Fruit fly (Drosophila melanogaster): Measurements from ENCODE around the gene CG43739.

Gene CG43739

DNA sequence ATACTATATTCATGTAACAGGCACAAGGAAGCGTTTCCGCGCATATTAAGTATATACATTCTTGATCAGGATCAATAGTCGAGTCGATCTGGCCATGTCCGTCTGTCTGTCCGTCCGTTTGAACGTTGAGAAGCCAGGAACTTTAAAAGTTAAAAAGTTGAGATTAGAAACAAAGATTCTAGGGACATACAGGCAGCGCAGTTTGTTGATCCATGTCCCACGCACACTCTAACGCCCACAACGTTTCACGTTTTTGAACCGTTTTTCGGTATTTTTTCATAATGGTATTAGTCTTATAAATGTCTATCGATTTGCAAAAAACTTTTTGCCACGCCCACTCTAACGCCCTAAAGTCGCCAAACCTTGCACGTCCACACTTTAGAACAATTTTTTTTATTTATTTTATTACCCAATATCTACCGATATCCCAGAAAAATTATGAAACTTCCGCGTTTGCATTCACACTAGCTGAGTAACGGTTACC lies 4.4 kb upstream of the CG43739 start:
- no peak for TF ChIP-seq CG34367 (tag; optimal IDR thresholded peaks at IDR 0.05)
- TF ChIP-seq Ets98B (GFP tag; IDR thresholded peaks at IDR 0.05): no peak
- TF ChIP-seq Pif1A (GFP tag; optimal IDR thresholded peaks at IDR 0.05): no peak
- TF ChIP-seq CG9948 (tag; optimal IDR thresholded peaks at IDR 0.05): no peak
- no peak for TF ChIP-seq CG14655 (GFP tag; optimal IDR thresholded peaks at IDR 0.05)
- no peak for TF ChIP-seq CG8159 (tag; optimal IDR thresholded peaks at IDR 0.05)
- no peak for TF ChIP-seq gl (tag; optimal IDR thresholded peaks at IDR 0.05)
- TF ChIP-seq fd96Ca (GFP tag; IDR thresholded peaks at IDR 0.05): no peak
- no peak for TF ChIP-seq Pif1B (GFP tag; optimal IDR thresholded peaks at IDR 0.05)
- no peak for TF ChIP-seq CG15710 (tag; optimal IDR thresholded peaks at IDR 0.05)
- TF ChIP-seq CG12605 (GFP tag; IDR thresholded peaks at IDR 0.05): no peak
- TF ChIP-seq CG4496 (GFP tag; IDR thresholded peaks at IDR 0.05): no peak
- no peak for TF ChIP-seq rn (GFP tag; IDR thresholded peaks at IDR 0.05)
- TF ChIP-seq CG8301 (tag; optimal IDR thresholded peaks at IDR 0.05): no peak
- no peak for TF ChIP-seq CG32121 (GFP tag; IDR thresholded peaks at IDR 0.05)
- TF ChIP-seq CG10348 (GFP tag; IDR thresholded peaks at IDR 0.05): no peak
- TF ChIP-seq EcR (GFP tag; optimal IDR thresholded peaks at IDR 0.05): no peak

DNA sequence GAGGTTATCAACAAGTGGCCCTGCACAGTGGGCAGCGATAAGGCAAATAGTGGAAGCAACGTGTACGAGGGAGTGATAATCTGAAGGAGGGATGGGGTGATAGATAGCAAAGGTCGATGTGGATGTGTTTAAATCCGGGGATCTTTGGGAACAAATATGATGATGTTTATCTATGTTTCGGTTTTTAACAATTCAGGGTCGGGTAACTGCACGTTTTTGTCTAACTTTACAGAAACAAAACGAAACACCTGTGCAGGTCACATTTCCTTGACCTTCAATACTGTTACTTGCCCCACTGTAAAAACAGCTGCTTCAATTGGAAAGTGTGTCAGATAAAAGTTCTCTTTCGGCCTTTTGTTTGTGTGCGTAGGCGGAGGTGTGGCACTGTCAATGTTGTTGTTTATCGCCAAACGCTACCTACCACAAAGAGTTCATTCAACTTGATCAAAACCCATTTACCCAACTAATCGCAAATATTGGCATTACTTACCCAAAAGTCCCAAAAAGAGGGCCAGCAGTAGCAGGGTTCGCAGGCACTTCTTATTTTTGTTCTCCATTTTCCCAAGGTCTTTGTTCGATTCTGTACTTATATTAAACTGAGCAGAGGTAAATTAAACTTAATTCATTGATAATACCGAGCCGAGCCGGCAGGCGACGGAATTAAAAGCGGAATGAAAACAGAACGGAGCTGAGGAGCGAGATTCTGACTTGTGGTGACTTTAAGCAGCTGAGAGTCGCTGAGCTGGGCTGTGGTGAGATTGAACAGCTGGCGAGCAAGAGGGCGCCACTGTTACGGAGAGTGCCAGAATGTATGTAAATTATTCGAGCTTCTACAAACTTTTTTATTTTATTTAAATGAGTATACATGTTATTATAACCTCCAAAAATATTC lies 3.7 kb upstream of the CG43739 start, which contains the start of gene Mtp:
Gene Mtp (minus strand): TSS at position 681 of the 892 bp plus-strand sequence.
- TF ChIP-seq CG32121 (GFP tag; IDR thresholded peaks at IDR 0.05) (peak; percentile 84), EcR (GFP tag; optimal IDR thresholded peaks at IDR 0.05) (peak; percentile 89), CG14655 (GFP tag; optimal IDR thresholded peaks at IDR 0.05) (no peak), CG17806 (tag; optimal IDR thresholded peaks at IDR 0.05) (peak; percentile 72), gl (tag; optimal IDR thresholded peaks at IDR 0.05) (peak; percentile 57), CG10348 (GFP tag; IDR thresholded peaks at IDR 0.05) (no peak), CG13204 (GFP tag; optimal IDR thresholded peaks at IDR 0.05) (no peak), CG8301 (tag; optimal IDR thresholded peaks at IDR 0.05) (peak; percentile 81), D1 (tag; optimal IDR thresholded peaks at IDR 0.05) (no peak), CG9948 (tag; optimal IDR thresholded peaks at IDR 0.05) (peak; percentile 74), Ets98B (GFP tag; IDR thresholded peaks at IDR 0.05) (peak; percentile 74), CG8159 (tag; optimal IDR thresholded peaks at IDR 0.05) (peak; percentile 72), CG4496 (GFP tag; IDR thresholded peaks at IDR 0.05) (peak; percentile 71), rn (GFP tag; IDR thresholded peaks at IDR 0.05) (0 out of 2 replicates have a peak, but pooled peaks have one; percentile 34), Snoo (tag; optimal IDR thresholded peaks at IDR 0.05) (peak; percentile 76), CG34367 (tag; optimal IDR thresholded peaks at IDR 0.05) (peak; percentile 66), Pif1B (GFP tag; optimal IDR thresholded peaks at IDR 0.05) (peak; percentile 81), Pif1A (GFP tag; optimal IDR thresholded peaks at IDR 0.05) (peak; percentile 82), CG12605 (GFP tag; IDR thresholded peaks at IDR 0.05) (peak; percentile 76), CG15710 (tag; optimal IDR thresholded peaks at IDR 0.05) (peak; percentile 73), fd96Ca (GFP tag; IDR thresholded peaks at IDR 0.05) (peak; percentile 83)

DNA sequence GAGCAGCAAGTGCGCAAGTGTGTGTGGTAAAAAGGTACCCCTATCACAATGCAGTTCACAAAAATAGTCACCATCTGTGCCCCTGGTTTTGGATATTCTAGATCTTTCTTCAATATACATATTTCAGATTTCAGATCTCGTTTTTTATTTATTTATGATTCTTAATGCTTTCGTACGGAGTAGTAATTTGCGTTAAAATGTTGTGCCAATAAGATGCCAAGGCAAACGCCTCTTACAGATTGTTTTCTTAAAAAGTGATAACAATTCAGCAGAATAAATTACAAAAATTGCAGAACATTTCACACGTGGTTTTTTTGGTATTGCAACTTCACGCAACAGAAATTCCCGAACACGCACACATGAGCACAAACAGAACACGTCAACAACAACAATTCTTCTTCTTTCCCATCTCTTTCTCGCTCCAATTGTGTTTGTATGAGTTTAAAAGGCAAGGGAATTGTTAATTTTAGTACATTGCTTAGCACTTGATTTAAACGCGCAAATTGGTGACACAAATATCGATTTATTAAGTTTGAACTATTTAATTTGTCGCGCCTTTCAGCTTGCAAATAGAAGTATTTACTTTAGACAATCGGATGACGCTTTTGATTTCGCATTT lies 566 bp downstream of the CG43739 start:
- TF ChIP-seq Snoo (tag; optimal IDR thresholded peaks at IDR 0.05) (peak; percentile 71), CG13204 (GFP tag; optimal IDR thresholded peaks at IDR 0.05) (no peak), CG10348 (GFP tag; IDR thresholded peaks at IDR 0.05) (0 out of 2 replicates have a peak, but pooled peaks have one; percentile 32), CG12605 (GFP tag; IDR thresholded peaks at IDR 0.05) (peak; percentile 87), CG34367 (tag; optimal IDR thresholded peaks at IDR 0.05) (peak; percentile 36), CG9948 (tag; optimal IDR thresholded peaks at IDR 0.05) (peak; percentile 46), CG8301 (tag; optimal IDR thresholded peaks at IDR 0.05) (peak; percentile 69), Pif1A (GFP tag; optimal IDR thresholded peaks at IDR 0.05) (peak; percentile 15), D1 (tag; optimal IDR thresholded peaks at IDR 0.05) (no peak), EcR (GFP tag; optimal IDR thresholded peaks at IDR 0.05) (no peak), CG4496 (GFP tag; IDR thresholded peaks at IDR 0.05) (peak; percentile 71), fd96Ca (GFP tag; IDR thresholded peaks at IDR 0.05) (no peak), rn (GFP tag; IDR thresholded peaks at IDR 0.05) (no peak), CG14655 (GFP tag; optimal IDR thresholded peaks at IDR 0.05) (peak; percentile 29), CG32121 (GFP tag; IDR thresholded peaks at IDR 0.05) (peak; percentile 34; the same call in 1 of the 2 replicates), gl (tag; optimal IDR thresholded peaks at IDR 0.05) (no peak), CG15710 (tag; optimal IDR thresholded peaks at IDR 0.05) (peak; percentile 65), CG8159 (tag; optimal IDR thresholded peaks at IDR 0.05) (no peak), Ets98B (GFP tag; IDR thresholded peaks at IDR 0.05) (peak; percentile 74), CG17806 (tag; optimal IDR thresholded peaks at IDR 0.05) (peak; percentile 25), Pif1B (GFP tag; optimal IDR thresholded peaks at IDR 0.05) (peak; percentile 77)

DNA sequence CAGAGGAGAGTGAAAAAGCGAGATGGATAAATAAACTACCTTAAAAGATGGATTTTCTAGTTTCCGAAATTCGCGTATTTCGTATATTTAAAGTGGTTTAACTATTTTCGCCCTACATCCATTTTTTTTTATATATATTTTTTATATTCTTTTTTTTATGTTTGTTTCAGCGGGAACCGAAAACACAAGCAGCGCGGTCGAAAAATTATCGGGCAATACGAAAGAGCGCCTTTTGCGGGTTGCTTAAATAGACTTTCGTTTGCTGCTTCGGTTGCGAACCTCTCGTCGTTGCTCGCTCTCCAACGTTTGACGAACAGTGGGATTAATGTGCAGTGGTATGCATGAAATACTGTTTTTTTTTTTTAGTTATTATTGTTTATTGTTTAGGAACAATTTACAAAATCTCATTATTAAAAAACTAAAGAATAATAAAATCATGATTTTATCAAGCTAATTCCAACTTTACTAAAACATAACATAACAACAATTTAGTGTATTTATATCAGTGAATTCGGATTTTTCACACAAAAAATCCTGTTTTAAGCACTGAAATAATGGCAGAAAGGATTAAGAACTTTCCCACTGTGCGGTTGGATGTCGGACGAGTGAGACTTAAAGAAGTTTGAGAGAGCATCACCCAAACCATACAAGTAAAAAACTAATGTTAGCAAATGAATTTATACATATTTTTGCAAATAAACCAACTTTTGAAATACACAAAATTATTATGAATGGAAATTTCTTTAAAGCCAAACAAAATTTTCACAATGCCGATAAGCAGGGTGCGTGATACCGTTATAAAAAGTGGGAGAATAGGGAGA lies 1.3 kb downstream of the CG43739 start:
- TF ChIP-seq fd96Ca (GFP tag; IDR thresholded peaks at IDR 0.05) (peak; percentile 13; the same call in 2 of the 3 replicates), D1 (tag; optimal IDR thresholded peaks at IDR 0.05) (peak; percentile 80), rn (GFP tag; IDR thresholded peaks at IDR 0.05) (no peak; the same call in 1 of the 2 replicates), CG34367 (tag; optimal IDR thresholded peaks at IDR 0.05) (peak; percentile 54), EcR (GFP tag; optimal IDR thresholded peaks at IDR 0.05) (no peak), CG4496 (GFP tag; IDR thresholded peaks at IDR 0.05) (peak; percentile 28; the same call in 2 of the 3 replicates), CG32121 (GFP tag; IDR thresholded peaks at IDR 0.05) (peak; percentile 65; the same call in 1 of the 2 replicates), gl (tag; optimal IDR thresholded peaks at IDR 0.05) (peak; percentile 55), Ets98B (GFP tag; IDR thresholded peaks at IDR 0.05) (no peak; the same call in 1 of the 2 replicates), CG17806 (tag; optimal IDR thresholded peaks at IDR 0.05) (peak; percentile 87), CG10348 (GFP tag; IDR thresholded peaks at IDR 0.05) (no peak), Pif1A (GFP tag; optimal IDR thresholded peaks at IDR 0.05) (peak; percentile 84), Snoo (tag; optimal IDR thresholded peaks at IDR 0.05) (peak; percentile 40), Pif1B (GFP tag; optimal IDR thresholded peaks at IDR 0.05) (peak; percentile 52), CG15710 (tag; optimal IDR thresholded peaks at IDR 0.05) (peak; percentile 51), CG8301 (tag; optimal IDR thresholded peaks at IDR 0.05) (peak; percentile 88), CG13204 (GFP tag; optimal IDR thresholded peaks at IDR 0.05) (no peak), CG9948 (tag; optimal IDR thresholded peaks at IDR 0.05) (peak; percentile 87), CG8159 (tag; optimal IDR thresholded peaks at IDR 0.05) (peak; percentile 88), CG14655 (GFP tag; optimal IDR thresholded peaks at IDR 0.05) (peak; percentile 88), CG12605 (GFP tag; IDR thresholded peaks at IDR 0.05) (0 out of 2 replicates have a peak, but pooled peaks have one; percentile 10)

All from whole organism, pupa.